Fruit fly (Drosophila melanogaster): ENCODE data around the gene Nup133.

Nup133 gene

DNA sequence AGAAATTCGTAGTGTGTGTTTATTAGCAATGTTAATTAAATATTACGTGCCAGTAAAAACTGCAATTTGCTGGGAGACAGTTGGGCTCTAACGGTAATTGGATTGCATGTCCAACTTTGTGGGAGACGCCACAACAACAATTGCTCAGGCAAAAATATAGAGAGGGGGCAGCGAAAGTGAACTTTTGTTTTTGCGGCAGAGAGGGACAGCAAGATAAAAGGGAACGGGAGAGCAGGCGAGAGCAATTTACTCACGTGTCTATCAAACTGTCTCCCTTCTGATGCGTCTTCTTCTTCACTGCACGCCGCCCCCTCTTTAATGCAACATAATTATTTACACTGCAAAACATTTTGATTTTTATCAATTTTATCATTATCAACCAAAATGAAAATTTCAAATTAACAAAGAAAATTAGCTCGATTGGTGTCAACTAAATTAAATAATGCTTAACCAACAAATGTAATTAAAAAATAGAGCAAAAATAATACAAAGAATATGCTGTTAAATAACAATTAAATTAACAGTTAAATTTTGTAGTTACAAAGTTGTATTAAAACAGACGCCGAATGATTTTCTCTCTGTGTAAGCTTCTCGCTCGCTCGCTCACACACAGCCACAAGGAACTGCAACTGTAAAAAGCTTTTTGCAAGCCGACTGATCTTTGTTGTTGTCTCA, 23.0 kb upstream of the Nup133 start (continued):
- TF ChIP-seq az2 (GFP tag; optimal IDR thresholded peaks at IDR 0.05) (peak; percentile 79), MESR4 (GFP tag; optimal IDR thresholded peaks at IDR 0.05) (no peak), odd (GFP tag; optimal IDR thresholded peaks at IDR 0.05) (peak; percentile 44), HHEX (GFP tag; optimal IDR thresholded peaks at IDR 0.05) (peak; percentile 71), scrt (GFP tag; optimal IDR thresholded peaks at IDR 0.05) (peak; percentile 55), crc (GFP tag; optimal IDR thresholded peaks at IDR 0.05) (peak; percentile 40), Optix (GFP tag; IDR thresholded peaks at IDR 0.05) (0 out of 3 replicates have a peak, but pooled peaks have one; percentile 27), sima (GFP tag; optimal IDR thresholded peaks at IDR 0.05) (no peak), ara (GFP tag; IDR thresholded peaks at IDR 0.05) (peak; percentile 75; the same call in 1 of the 2 replicates), CG9817 (tag; optimal IDR thresholded peaks at IDR 0.05) (peak; percentile 52), pita (GFP tag; optimal IDR thresholded peaks at IDR 0.05) (no peak), CG10431 (GFP tag; optimal IDR thresholded peaks at IDR 0.05) (no peak), dati (GFP tag; IDR thresholded peaks at IDR 0.05) (peak; percentile 44; the same call in 1 of the 2 replicates), CG11504 (tag; optimal IDR thresholded peaks at IDR 0.05) (peak; percentile 95), CG32767 (GFP tag; IDR thresholded peaks at IDR 0.05) (peak; percentile 80), H2.0 (GFP tag; IDR thresholded peaks at IDR 0.05) (peak; percentile 55), Oli (tag; optimal IDR thresholded peaks at IDR 0.05) (peak; percentile 86), HLHmδ (GFP tag; optimal IDR thresholded peaks at IDR 0.05) (no peak), gcm2 (GFP tag; optimal IDR thresholded peaks at IDR 0.05) (no peak), Atf3 (GFP tag; optimal IDR thresholded peaks at IDR 0.05) (peak; percentile 65), CG18262 (tag; optimal IDR thresholded peaks at IDR 0.05) (peak; percentile 90), CG16813 (GFP tag; IDR thresholded peaks at IDR 0.05; ENCODE audit: partially characterized antibody) (no peak), grau (tag; optimal IDR thresholded peaks at IDR 0.05) (peak; percentile 76), Dip2 (GFP tag; IDR thresholded peaks at IDR 0.05) (0 out of 2 replicates have a peak, but pooled peaks have one; percentile 20), ssp (GFP tag; IDR thresholded peaks at IDR 0.05) (peak; percentile 44; the same call in 1 of the 2 replicates), CHES-1-like (GFP tag; optimal IDR thresholded peaks at IDR 0.05) (peak; percentile 23), psq (GFP tag; optimal IDR thresholded peaks at IDR 0.05) (no peak), CG12769 (tag; optimal IDR thresholded peaks at IDR 0.05) (no peak), dpn (GFP tag; optimal IDR thresholded peaks at IDR 0.05) (peak; percentile 57 to 77), lilli (GFP tag; optimal IDR thresholded peaks at IDR 0.05) (peak; percentile 50), CG4730 (GFP tag; IDR thresholded peaks at IDR 0.05) (peak; percentile 64), CG8388 (GFP tag; optimal IDR thresholded peaks at IDR 0.05) (peak; percentile 84), phol (tag; optimal IDR thresholded peaks at IDR 0.05) (peak; percentile 97), trh (GFP tag; optimal IDR thresholded peaks at IDR 0.05) (peak; percentile 21), Sox102F (GFP tag; optimal IDR thresholded peaks at IDR 0.05) (peak; percentile 90), Ets65A (GFP tag) (peak; percentile 95), bbx (GFP tag; IDR thresholded peaks at IDR 0.05; ENCODE audit: partially characterized antibody) (no peak), CG34376 (GFP tag; optimal IDR thresholded peaks at IDR 0.05) (no peak), CG12236 (GFP tag; optimal IDR thresholded peaks at IDR 0.05) (peak; percentile 38), Kr (GFP tag; optimal IDR thresholded peaks at IDR 0.05) (no peak), CG6254 (GFP tag; optimal IDR thresholded peaks at IDR 0.05) (peak; percentile 80), nau (GFP tag; optimal IDR thresholded peaks at IDR 0.05) (peak; percentile 70), CG11695 (GFP tag; IDR thresholded peaks at IDR 0.05) (peak; percentile 58; the same call in 1 of the 3 replicates), fru (optimal IDR thresholded peaks at IDR 0.05) (no peak), Fer3 (tag; optimal IDR thresholded peaks at IDR 0.05) (peak; percentile 81), chif (GFP tag; optimal IDR thresholded peaks at IDR 0.05) (peak; percentile 68 to 84), CG8944 (GFP tag; optimal IDR thresholded peaks at IDR 0.05) (peak; percentile 45), CG12104 (GFP tag; optimal IDR thresholded peaks at IDR 0.05) (peak; percentile 58), exex (tag; optimal IDR thresholded peaks at IDR 0.05) (peak; percentile 25), Xbp1 (GFP tag; optimal IDR thresholded peaks at IDR 0.05) (peak; percentile 77)
